Worm (Caenorhabditis elegans) whole organism, L4 larva: Measurements from ENCODE around the gene sqv-1.

Experiments used
- R02D3.7 ChIP-seq: fragments of 150-350 bp; sonication (generic microtip); optimal IDR thresholded peaks from 3 replicates; lab custom pipeline; 2014; ENCODE audit warnings: missing biosample characterization, missing genetic modification characterization
- T20F7.1 ChIP-seq: fragments of 200-800 bp; sonication (Bioruptor generic); optimal IDR thresholded peaks from 2 replicates; lab custom pipeline; 2018; ENCODE audit warnings: mild to moderate bottlenecking, missing genetic modification characterization, missing compliant biosample characterization
- aha-1 ChIP-seq: fragments of 150-350 bp; peaks from one replicate; lab custom pipeline; 2014; ENCODE audit warnings: missing biosample characterization, missing genetic modification characterization
- ceh-28 ChIP-seq: fragments of 150-350 bp; optimal IDR thresholded peaks from 2 replicates; lab custom pipeline; 2014; ENCODE audit warnings: missing biosample characterization, missing genetic modification reagents, missing genetic modification characterization
- ceh-32 ChIP-seq: sonication (generic microtip); optimal IDR thresholded peaks from 2 replicates; lab custom pipeline; 2016; ENCODE audit warnings: mild to moderate bottlenecking, missing genetic modification characterization, missing compliant biosample characterization; ENCODE audit not compliant: poor library complexity
- ctbp-1 ChIP-seq: fragments of 200-800 bp; sonication (Bioruptor generic); IDR thresholded peaks from 2 replicates; pipeline ENCODE4 v1.3.6; 2022; ENCODE audit warnings: missing genetic modification reagents, missing genetic modification characterization, missing compliant biosample characterization
- daf-19 ChIP-seq: fragments of 200-800 bp; sonication (Bioruptor generic); conservative IDR thresholded peaks from 2 replicates; pipeline ENCODE4 v1.3.6; 2022; ENCODE audit warnings: missing genetic modification characterization, missing compliant biosample characterization
- dmd-9 ChIP-seq: fragments of 200-800 bp; sonication (Bioruptor generic); IDR thresholded peaks from 2 replicates; pipeline ENCODE4 v1.3.6; 2022; ENCODE audit warnings: missing genetic modification reagents, missing genetic modification characterization, missing compliant biosample characterization
- duxl-1 ChIP-seq: sonication (generic microtip); optimal IDR thresholded peaks from 2 replicates; lab custom pipeline; 2016; ENCODE audit warnings: mild to moderate bottlenecking, missing genetic modification characterization, moderate library complexity, missing compliant biosample characterization; ENCODE audit not compliant: poor library complexity
- egl-27 ChIP-seq: sonication (generic microtip); optimal IDR thresholded peaks from 3 replicates; lab custom pipeline; 2017; ENCODE audit warnings: missing biosample characterization, missing genetic modification reagents, missing genetic modification characterization
- gei-8 ChIP-seq: fragments of 200-800 bp; sonication (Bioruptor generic); optimal IDR thresholded peaks from 2 replicates; lab custom pipeline; 2018; ENCODE audit warnings: mild to moderate bottlenecking, missing genetic modification characterization, missing compliant biosample characterization
- hlh-11 ChIP-seq: fragments of 200-800 bp; sonication (Bioruptor generic); optimal IDR thresholded peaks from 2 replicates; lab custom pipeline; 2018; ENCODE audit warnings: mild to moderate bottlenecking, missing genetic modification characterization, missing compliant biosample characterization
- hlh-30 ChIP-seq: sonication (generic microtip); optimal IDR thresholded peaks from 2 replicates; lab custom pipeline; 2017; ENCODE audit warnings: antibody characterized with exemption, mild to moderate bottlenecking, missing genetic modification characterization, missing compliant biosample characterization; ENCODE audit not compliant: insufficient read depth
- lin-1 ChIP-seq: fragments of 200-800 bp; sonication (Bioruptor generic); IDR thresholded peaks from 2 replicates; pipeline ENCODE4 v1.3.6; 2022; ENCODE audit warnings: missing genetic modification reagents, missing genetic modification characterization, missing compliant biosample characterization
- lir-3 ChIP-seq: sonication (generic microtip); optimal IDR thresholded peaks from 2 replicates; lab custom pipeline; 2016; ENCODE audit warnings: mild to moderate bottlenecking, missing genetic modification characterization, missing compliant biosample characterization
- lsy-2 ChIP-seq, 2 experiments: fragments of 150-350 bp in 1 of 2; sonication (generic microtip) in 1 of 2; optimal IDR thresholded peaks; 2 replicates each; lab custom pipeline; 2014 to 2017; ENCODE audit warnings: missing biosample characterization in 2 of 2, missing genetic modification characterization in 2 of 2
- mdt-29 ChIP-seq: fragments of 200-800 bp; sonication (Bioruptor generic); IDR thresholded peaks from 2 replicates; pipeline ENCODE4 v1.3.6; 2022; ENCODE audit warnings: missing genetic modification reagents, missing genetic modification characterization, missing compliant biosample characterization
- mes-2 ChIP-seq: sonication (generic microtip); optimal IDR thresholded peaks from 2 replicates; lab custom pipeline; 2016; ENCODE audit warnings: missing genotype, mild to moderate bottlenecking, missing genetic modification characterization, missing compliant biosample characterization; ENCODE audit not compliant: poor library complexity, severe bottlenecking
- mxl-2 ChIP-seq: fragments of 200-800 bp; sonication (Bioruptor generic); conservative IDR thresholded peaks from 2 replicates; pipeline ENCODE4 v1.3.6; 2022; ENCODE audit warnings: missing genetic modification reagents, missing genetic modification characterization, missing compliant biosample characterization
- nhr-102 ChIP-seq: sonication (generic microtip); optimal IDR thresholded peaks from 2 replicates; lab custom pipeline; 2016; ENCODE audit warnings: mild to moderate bottlenecking, missing genetic modification characterization, moderate library complexity, missing compliant biosample characterization
- nhr-11 ChIP-seq: fragments of 150-350 bp; optimal IDR thresholded peaks from 2 replicates; lab custom pipeline; 2014; ENCODE audit warnings: missing biosample characterization, missing genetic modification characterization
- nhr-111 ChIP-seq: fragments of 200-800 bp; sonication (Bioruptor generic); optimal IDR thresholded peaks from 2 replicates; lab custom pipeline; 2018; ENCODE audit warnings: mild to moderate bottlenecking, missing genetic modification characterization, missing compliant biosample characterization
- nhr-25 ChIP-seq: sonication (generic microtip); optimal IDR thresholded peaks from 2 replicates; lab custom pipeline; 2017; ENCODE audit warnings: missing genetic modification characterization, mild to moderate bottlenecking, missing compliant biosample characterization, antibody characterized with exemption, moderate library complexity, borderline replicate concordance; ENCODE audit not compliant: insufficient read depth
- nhr-28 ChIP-seq: fragments of 150-350 bp; optimal IDR thresholded peaks from 2 replicates; lab custom pipeline; 2014; ENCODE audit warnings: missing biosample characterization, missing genetic modification characterization
- nhr-6 ChIP-seq: fragments of 150-350 bp; optimal IDR thresholded peaks from 2 replicates; lab custom pipeline; 2014; ENCODE audit warnings: missing biosample characterization, missing genetic modification characterization
- nhr-77 ChIP-seq: fragments of 150-350 bp; optimal IDR thresholded peaks from 2 replicates; lab custom pipeline; 2014; ENCODE audit warnings: missing biosample characterization, missing genetic modification characterization
- rbr-2 ChIP-seq: sonication (generic microtip); optimal IDR thresholded peaks from 2 replicates; lab custom pipeline; 2016; ENCODE audit warnings: missing genotype, missing genetic modification characterization, missing compliant biosample characterization
- saeg-2 ChIP-seq: fragments of 200-800 bp; sonication (Bioruptor generic); IDR thresholded peaks from 2 replicates; pipeline ENCODE4 v1.3.6; 2022; ENCODE audit warnings: missing genetic modification reagents, missing genetic modification characterization, missing compliant biosample characterization
- snpc-4 ChIP-seq: fragments of 150-350 bp; optimal IDR thresholded peaks from 2 replicates; lab custom pipeline; 2014; ENCODE audit warnings: missing biosample characterization, missing genetic modification characterization
- spr-1 ChIP-seq: sonication (generic microtip); optimal IDR thresholded peaks from 2 replicates; lab custom pipeline; 2016; ENCODE audit warnings: mild to moderate bottlenecking, missing genetic modification characterization, missing compliant biosample characterization
- spr-3 ChIP-seq: fragments of 200-800 bp; sonication (Bioruptor generic); optimal IDR thresholded peaks from 2 replicates; lab custom pipeline; 2018; ENCODE audit warnings: mild to moderate bottlenecking, missing genetic modification characterization, missing compliant biosample characterization
- unc-39 ChIP-seq: sonication (generic microtip); optimal IDR thresholded peaks from 2 replicates; lab custom pipeline; 2017; ENCODE audit warnings: missing biosample characterization, missing genetic modification characterization
- unc-62 ChIP-seq, 3 experiments: fragments of 150-350 bp in 1 of 3; sonication (generic microtip); optimal IDR thresholded peaks in 2 of 3; peaks in 1 of 3; 1 replicate in 1 of 3; 2 replicates in 2 of 3; lab custom pipeline; 2014 to 2017; ENCODE audit warnings: missing biosample characterization in 3 of 3, missing genetic modification characterization in 3 of 3, missing genetic modification reagents in 3 of 3, missing genotype in 1 of 3
- zip-2 ChIP-seq: fragments of 150-350 bp; optimal IDR thresholded peaks from 2 replicates; lab custom pipeline; 2014; ENCODE audit warnings: missing biosample characterization, missing genetic modification characterization

sqv-1 gene

ce11 chrIV:8333988-8334863 lies 26.7 kb upstream of the sqv-1 start, which contains the start of gene his-32 (continued):
- TF ChIP-seq dmd-9 (GFP tag; lab: Robert Waterston, UW) (no peak), duxl-1 (peak; percentile 20), nhr-25 (peak; percentile 92), lir-3 (tag; lab: Kevin White, UChicago) (no peak), nhr-28 (no peak), nhr-6 (tag; lab: Kevin White, UChicago) (peak; percentile 85), rbr-2 (tag; lab: Kevin White, UChicago) (peak; percentile 69), aha-1 (tag; lab: Kevin White, UChicago) (peak; percentile 15)

- TF ChIP-seq rbr-2 (tag; lab: Kevin White, UChicago), result no peak
Observed at ce11 chrIV:8339636-8340035, 21.3 kb upstream of the sqv-1 start, which contains the start of gene lgc-6. Gene lgc-6, plus strand, starts transcription at chrIV:8339936.

- TF ChIP-seq mxl-2 (no peak), unc-39 (tag; lab: Kevin White, UChicago) (no peak), zip-2 (no peak), rbr-2 (tag; lab: Kevin White, UChicago) (no peak), nhr-102 (tag; lab: Kevin White, UChicago) (no peak), nhr-11 (no peak), spr-1 (no peak), nhr-111 (GFP tag; lab: Kevin White, UChicago) (no peak), T20F7.1 (GFP tag; lab: Kevin White, UChicago) (no peak), daf-19 (GFP tag; lab: Robert Waterston, UW) (no peak), ceh-28 (tag; lab: Kevin White, UChicago) (no peak), hlh-30 (no peak), mdt-29 (no peak), saeg-2 (GFP tag; lab: Robert Waterston, UW) (no peak), egl-27 (tag; lab: Kevin White, UChicago) (no peak), gei-8 (GFP tag; lab: Kevin White, UChicago) (no peak), lsy-2 (tag; optimal IDR thresholded peaks at IDR 0.05; lab: Kevin White, UChicago) (no peak), hlh-11 (tag; lab: Kevin White, UChicago) (no peak), nhr-77 (tag; lab: Kevin White, UChicago) (no peak)
- TF ChIP-seq, all 104 proteins: peak for 0
Observed at ce11 chrIV:8342385-8342784, 18.5 kb upstream of the sqv-1 start, which contains the start of gene lgc-5. Gene lgc-5, plus strand, starts transcription at chrIV:8342685.

- no peak for TF ChIP-seq mes-2 (tag; lab: Kevin White, UChicago)
- TF ChIP-seq unc-62 (GFP tag; optimal IDR thresholded peaks at IDR 0.05 in 1 of 2; lab: Kevin White, UChicago), result peak in 1 of 2 experiments; percentile 34
- no peak for TF ChIP-seq unc-62 (tag; optimal IDR thresholded peaks at IDR 0.05; lab: Kevin White, UChicago)
- no peak for TF ChIP-seq ctbp-1
Observed at ce11 chrIV:8345518-8345917, 15.4 kb upstream of the sqv-1 start, which contains the start of gene F17E9.5. Gene F17E9.5, plus strand, starts transcription at chrIV:8345818.

- TF ChIP-seq snpc-4 (tag; lab: Kevin White, UChicago), result no peak
- TF ChIP-seq lin-1 (GFP tag; lab: Robert Waterston, UW), result no peak
- TF ChIP-seq lir-3 (tag; lab: Kevin White, UChicago), result no peak
- no peak for TF ChIP-seq ceh-32 (tag; lab: Kevin White, UChicago)
- no peak for TF ChIP-seq zip-2
- no peak for TF ChIP-seq ctbp-1
- no peak for TF ChIP-seq R02D3.7
- no peak for TF ChIP-seq nhr-28
- no peak for TF ChIP-seq spr-3
Observed at ce11 chrIV:8347051-8347450, 13.9 kb upstream of the sqv-1 start, which contains the start of the genes F17E9.18 and F17E9.15. Gene F17E9.18, minus strand, starts transcription at chrIV:8347151. Gene F17E9.15, plus strand, starts transcription at chrIV:8347418.
